Worm (Caenorhabditis elegans) whole organism, L4 larva: ENCODE results near the gene T12G3.2.

Experiments
- dpl-1 ChIP-seq: fragments of 150-350 bp; optimal IDR thresholded peaks from 2 replicates; lab custom pipeline; 2014; ENCODE audit warnings: missing biosample characterization, missing genetic modification reagents, missing genetic modification characterization
- lin-15B ChIP-seq: fragments of 150-350 bp; sonication (generic microtip); optimal IDR thresholded peaks from 3 replicates; lab custom pipeline; 2014; ENCODE audit warnings: missing biosample characterization, missing genetic modification characterization
- lin-39 ChIP-seq: fragments of 150-350 bp; optimal IDR thresholded peaks from 2 replicates; lab custom pipeline; 2014; ENCODE audit warnings: missing biosample characterization, missing genetic modification reagents, missing genetic modification characterization
- pqm-1 ChIP-seq: sonication (generic microtip); optimal IDR thresholded peaks from 2 replicates; lab custom pipeline; 2017; ENCODE audit warnings: missing biosample characterization, missing genetic modification characterization
- saeg-2 ChIP-seq: fragments of 200-800 bp; sonication (Bioruptor generic); IDR thresholded peaks from 2 replicates; pipeline ENCODE4 v1.3.6; 2022; ENCODE audit warnings: missing genetic modification reagents, missing genetic modification characterization, missing compliant biosample characterization

- no peak for TF ChIP-seq pqm-1 (tag; lab: Kevin White, UChicago)
- TF ChIP-seq saeg-2 (GFP tag; lab: Robert Waterston, UW), result no peak
- no peak for TF ChIP-seq lin-15B (tag; lab: Kevin White, UChicago)
- no peak for TF ChIP-seq dpl-1 (GFP tag; lab: Kevin White, UChicago)
- TF ChIP-seq lin-39 (tag; lab: Kevin White, UChicago), result no peak
Observed at ce11 chrIV:12009046-12009674, 37.6 kb downstream of the T12G3.2 start.
